Worm (Caenorhabditis elegans): ENCODE measurements around the gene E02A10.4.

ce11 chrV:12575846-12576245 lies 8.1 kb upstream of the E02A10.4 start:
- TF ChIP-seq nhr-76 (tag; optimal IDR thresholded peaks at IDR 0.05), result no peak
- no peak for TF ChIP-seq egl-27 (tag; optimal IDR thresholded peaks at IDR 0.05)
- TF ChIP-seq snpc-4 (tag; optimal IDR thresholded peaks at IDR 0.05), result no peak
- TF ChIP-seq snu-23 (GFP tag; optimal IDR thresholded peaks at IDR 0.05), result no peak
- no peak for TF ChIP-seq nhr-11 (tag; optimal IDR thresholded peaks at IDR 0.05)
- no peak for TF ChIP-seq unc-86 (tag; optimal IDR thresholded peaks at IDR 0.05)

Measured in whole organism, L1 larva.